Fruit fly (Drosophila melanogaster) whole organism, embryonic: ENCODE measurements around the gene CG46310.

Experiments
- Aef1 ChIP-seq: fragments of 200-800 bp; sonication (Bioruptor generic); IDR thresholded peaks from 3 replicates; pipeline ENCODE4 v1.3.6; 2022; ENCODE audit warnings: missing biosample characterization, missing genetic modification characterization
- C15 ChIP-seq: fragments of 200-800 bp; sonication (Bioruptor generic); IDR thresholded peaks from 3 replicates; pipeline ENCODE4 v1.3.6; 2022; ENCODE audit warnings: missing biosample characterization, missing genetic modification characterization
- CG10431 ChIP-seq: fragments of 200-800 bp; sonication (Bioruptor generic); optimal IDR thresholded peaks from 3 replicates; lab custom pipeline; 2018; ENCODE audit warnings: missing biosample characterization, mild to moderate bottlenecking, missing genetic modification characterization
- CG10654 ChIP-seq: fragments of 200-800 bp; sonication (Bioruptor generic); optimal IDR thresholded peaks from 2 replicates; lab custom pipeline; 2016; ENCODE audit warnings: missing biosample characterization, missing genetic modification characterization
- CG14050 ChIP-seq: fragments of 200-800 bp; sonication (Bioruptor generic); IDR thresholded peaks from 3 replicates; pipeline ENCODE4 v1.3.6; 2022; ENCODE audit warnings: missing biosample characterization, missing genetic modification characterization
- CG14710 ChIP-seq: fragments of 200-800 bp; sonication (Bioruptor generic); optimal IDR thresholded peaks from 3 replicates; lab custom pipeline; 2019; ENCODE audit warnings: missing biosample characterization, mild to moderate bottlenecking, missing genetic modification characterization, moderate library complexity
- CG15696 ChIP-seq: fragments of 200-800 bp; sonication (Bioruptor generic); optimal IDR thresholded peaks from 2 replicates; lab custom pipeline; 2019; ENCODE audit warnings: missing biosample characterization, mild to moderate bottlenecking, missing genetic modification characterization, moderate library complexity
- CG16813 ChIP-seq: fragments of 200-800 bp; sonication (Bioruptor generic); IDR thresholded peaks from 3 replicates; pipeline ENCODE4 v1.3.6; 2022; ENCODE audit warnings: missing biosample characterization, missing genetic modification characterization; ENCODE audit not compliant: partially characterized antibody
- CG16815 ChIP-seq: fragments of 200-800 bp; sonication (Bioruptor generic); optimal IDR thresholded peaks from 3 replicates; lab custom pipeline; 2017; ENCODE audit warnings: missing biosample characterization, mild to moderate bottlenecking, missing genetic modification characterization
- CG17328 ChIP-seq: fragments of 200-800 bp; sonication (Bioruptor generic); IDR thresholded peaks from 2 replicates; pipeline ENCODE4 v1.3.6; 2022; ENCODE audit warnings: missing biosample characterization, missing genetic modification characterization
- CG17385 ChIP-seq: fragments of 200-800 bp; sonication (Bioruptor generic); optimal IDR thresholded peaks from 3 replicates; lab custom pipeline; 2018; ENCODE audit warnings: missing biosample characterization, mild to moderate bottlenecking, missing genetic modification characterization
- CG2712 ChIP-seq: fragments of 200-800 bp; optimal IDR thresholded peaks from 3 replicates; lab custom pipeline; 2019; ENCODE audit warnings: missing biosample characterization, mild to moderate bottlenecking, missing genetic modification characterization, moderate library complexity
- CG32767 ChIP-seq: fragments of 200-800 bp; sonication (Bioruptor generic); IDR thresholded peaks from 2 replicates; pipeline ENCODE4 v1.3.6; 2022; ENCODE audit warnings: missing biosample characterization, missing genetic modification characterization
- CG3281 ChIP-seq: fragments of 200-800 bp; sonication (Bioruptor generic); optimal IDR thresholded peaks from 3 replicates; lab custom pipeline; 2017; ENCODE audit warnings: missing biosample characterization, mild to moderate bottlenecking, missing genetic modification characterization
- CG3995 ChIP-seq: fragments of 200-800 bp; sonication (Bioruptor generic); optimal IDR thresholded peaks from 3 replicates; lab custom pipeline; 2016; ENCODE audit warnings: missing biosample characterization, missing genetic modification characterization
- CG4820 ChIP-seq: fragments of 200-800 bp; sonication (Bioruptor generic); optimal IDR thresholded peaks from 3 replicates; lab custom pipeline; 2016; ENCODE audit warnings: missing biosample characterization, missing genetic modification characterization
- CG6683 ChIP-seq: fragments of 200-800 bp; sonication (Bioruptor generic); optimal IDR thresholded peaks from 2 replicates; lab custom pipeline; 2017; ENCODE audit warnings: missing biosample characterization, mild to moderate bottlenecking, missing genetic modification characterization, missing genetic modification reagents
- CG7271 ChIP-seq: fragments of 200-800 bp; sonication (Bioruptor generic); optimal IDR thresholded peaks from 2 replicates; lab custom pipeline; 2018; ENCODE audit warnings: missing biosample characterization, mild to moderate bottlenecking, missing genetic modification characterization, moderate library complexity
- CG7987 ChIP-seq: fragments of 200-800 bp; sonication (Bioruptor generic); optimal IDR thresholded peaks from 2 replicates; lab custom pipeline; 2018; ENCODE audit warnings: missing biosample characterization, mild to moderate bottlenecking, missing genetic modification characterization, moderate library complexity
- CG8089 ChIP-seq: fragments of 200-800 bp; sonication (Bioruptor generic); optimal IDR thresholded peaks from 3 replicates; lab custom pipeline; 2016; ENCODE audit warnings: missing biosample characterization, missing genetic modification characterization
- CG9609 ChIP-seq: fragments of 200-800 bp; sonication (Bioruptor generic); optimal IDR thresholded peaks from 3 replicates; lab custom pipeline; 2016; ENCODE audit warnings: missing biosample characterization, missing genetic modification characterization
- CoRest ChIP-seq: fragments of 200-800 bp; sonication (Bioruptor generic); optimal IDR thresholded peaks from 3 replicates; lab custom pipeline; 2018; ENCODE audit warnings: missing biosample characterization, mild to moderate bottlenecking, missing genetic modification characterization, moderate library complexity
- CrebB ChIP-seq: fragments of 200-800 bp; sonication (Bioruptor generic); optimal IDR thresholded peaks from 3 replicates; lab custom pipeline; 2018; ENCODE audit warnings: missing biosample characterization, mild to moderate bottlenecking, missing genetic modification characterization
- Deaf1 ChIP-seq: fragments of 200-800 bp; optimal IDR thresholded peaks from 3 replicates; lab custom pipeline; 2019; ENCODE audit warnings: missing biosample characterization, mild to moderate bottlenecking, missing genetic modification characterization, moderate library complexity
- Elba2 ChIP-seq: fragments of 200-800 bp; sonication (Bioruptor generic); optimal IDR thresholded peaks from 3 replicates; lab custom pipeline; 2016; ENCODE audit warnings: missing biosample characterization, missing genetic modification characterization
- H15 ChIP-seq: fragments of 200-800 bp; sonication (Bioruptor generic); IDR thresholded peaks from 3 replicates; pipeline ENCODE4 v1.3.6; 2022; ENCODE audit warnings: missing biosample characterization, missing genetic modification characterization
- HLH3B ChIP-seq: fragments of 200-800 bp; sonication (Bioruptor generic); IDR thresholded peaks from 2 replicates; pipeline ENCODE4 v1.3.6; 2022; ENCODE audit warnings: missing biosample characterization, missing genetic modification characterization
- HLH54F ChIP-seq: fragments of 200-800 bp; sonication (Bioruptor generic); optimal IDR thresholded peaks from 3 replicates; lab custom pipeline; 2016; ENCODE audit warnings: missing biosample characterization, missing genetic modification characterization
- Hey ChIP-seq: fragments of 200-800 bp; sonication (Bioruptor generic); optimal IDR thresholded peaks from 3 replicates; lab custom pipeline; 2018; ENCODE audit warnings: missing biosample characterization, mild to moderate bottlenecking, missing genetic modification characterization
- Hmr ChIP-seq: fragments of 200-800 bp; sonication (Bioruptor generic); optimal IDR thresholded peaks from 3 replicates; lab custom pipeline; 2017; ENCODE audit warnings: mild to moderate bottlenecking, missing biosample characterization, missing genetic modification reagents, missing genetic modification characterization
- Lim3 ChIP-seq: fragments of 200-800 bp; sonication (Bioruptor generic); IDR thresholded peaks from 2 replicates; pipeline ENCODE4 v1.3.6; 2022; ENCODE audit warnings: missing biosample characterization, missing genetic modification characterization
- PHDP ChIP-seq: fragments of 200-800 bp; sonication (Bioruptor generic); optimal IDR thresholded peaks from 3 replicates; lab custom pipeline; 2018; ENCODE audit warnings: missing biosample characterization, mild to moderate bottlenecking, missing genetic modification characterization, moderate library complexity
- Sox102F ChIP-seq: fragments of 200-800 bp; sonication (Bioruptor generic); optimal IDR thresholded peaks from 2 replicates; lab custom pipeline; 2018; ENCODE audit warnings: missing biosample characterization, mild to moderate bottlenecking, missing genetic modification characterization, moderate library complexity
- Ssrp ChIP-seq: fragments of 200-800 bp; sonication (Bioruptor generic); optimal IDR thresholded peaks from 2 replicates; lab custom pipeline; 2018; ENCODE audit warnings: missing biosample characterization, mild to moderate bottlenecking, missing genetic modification characterization, moderate library complexity
- disco-r ChIP-seq: fragments of 200-800 bp; sonication (Bioruptor generic); optimal IDR thresholded peaks from 2 replicates; lab custom pipeline; 2016; ENCODE audit warnings: missing biosample characterization, missing genetic modification characterization
- dmrt11E ChIP-seq: fragments of 200-800 bp; sonication (Bioruptor generic); optimal IDR thresholded peaks from 3 replicates; lab custom pipeline; 2018; ENCODE audit warnings: missing biosample characterization, mild to moderate bottlenecking, missing genetic modification characterization, moderate library complexity
- fd3F ChIP-seq: fragments of 200-800 bp; sonication (Bioruptor generic); optimal IDR thresholded peaks from 2 replicates; lab custom pipeline; 2018; ENCODE audit warnings: missing biosample characterization, mild to moderate bottlenecking, missing genetic modification characterization, moderate library complexity
- gcm ChIP-seq: fragments of 200-800 bp; sonication (Bioruptor generic); optimal IDR thresholded peaks from 2 replicates; lab custom pipeline; 2019; ENCODE audit warnings: missing biosample characterization, mild to moderate bottlenecking, missing genetic modification characterization, moderate library complexity
- hth ChIP-seq: fragments of >200 bp; optimal IDR thresholded peaks from 2 replicates; lab custom pipeline; 2017; ENCODE audit warnings: inconsistent platforms
- insv ChIP-seq, 2 experiments: fragments of 200-800 bp; sonication (Bioruptor generic); optimal IDR thresholded peaks; 3 replicates each; lab custom pipeline; 2016 to 2018; ENCODE audit warnings: missing biosample characterization in 2 of 2, missing genetic modification characterization in 2 of 2
- jigr1 ChIP-seq: fragments of 200-800 bp; sonication (Bioruptor generic); IDR thresholded peaks from 3 replicates; pipeline ENCODE4 v1.3.6; 2022; ENCODE audit warnings: missing biosample characterization, missing genetic modification characterization
- kah ChIP-seq: fragments of 200-800 bp; sonication (Bioruptor generic); optimal IDR thresholded peaks from 2 replicates; lab custom pipeline; 2018; ENCODE audit warnings: missing biosample characterization, mild to moderate bottlenecking, missing genetic modification characterization
- kni ChIP-seq: fragments of 200-800 bp; sonication (Bioruptor generic); optimal IDR thresholded peaks from 3 replicates; lab custom pipeline; 2017; ENCODE audit warnings: mild to moderate bottlenecking, missing biosample characterization, missing genetic modification reagents, missing genetic modification characterization
- odd ChIP-seq: fragments of 200-800 bp; sonication (Bioruptor generic); optimal IDR thresholded peaks from 2 replicates; lab custom pipeline; 2017; ENCODE audit warnings: missing biosample characterization, mild to moderate bottlenecking, missing genetic modification characterization
- pros ChIP-seq: fragments of 200-800 bp; sonication (Bioruptor generic); optimal IDR thresholded peaks from 3 replicates; lab custom pipeline; 2019; ENCODE audit warnings: missing biosample characterization, mild to moderate bottlenecking, missing genetic modification characterization, moderate library complexity
- pzg ChIP-seq: fragments of 200-800 bp; sonication (Bioruptor generic); optimal IDR thresholded peaks from 3 replicates; lab custom pipeline; 2018; ENCODE audit warnings: missing biosample characterization, mild to moderate bottlenecking, missing genetic modification characterization, moderate library complexity
- row ChIP-seq: fragments of 200-800 bp; sonication (Bioruptor generic); IDR thresholded peaks from 3 replicates; pipeline ENCODE4 v1.3.6; 2022; ENCODE audit warnings: missing biosample characterization, missing genetic modification characterization
- sens ChIP-seq: fragments of 200-800 bp; sonication (Bioruptor generic); peaks from one replicate; lab custom pipeline; 2016; ENCODE audit warnings: missing biosample characterization, missing genetic modification characterization
- so ChIP-seq: fragments of 200-800 bp; sonication (Bioruptor generic); IDR thresholded peaks from 3 replicates; pipeline ENCODE4 v1.3.6; 2022; ENCODE audit warnings: missing biosample characterization, missing genetic modification characterization
- tna ChIP-seq: fragments of 200-800 bp; sonication (Bioruptor generic); IDR thresholded peaks from 2 replicates; pipeline ENCODE4 v1.3.6; 2022; ENCODE audit warnings: missing biosample characterization, missing genetic modification characterization; ENCODE audit not compliant: partially characterized antibody
- vvl ChIP-seq: fragments of 200-800 bp; sonication (Bioruptor generic); IDR thresholded peaks from 2 replicates; pipeline ENCODE4 v1.3.6; 2022; ENCODE audit warnings: missing biosample characterization, missing genetic modification characterization

The CG46310 gene

DNA sequence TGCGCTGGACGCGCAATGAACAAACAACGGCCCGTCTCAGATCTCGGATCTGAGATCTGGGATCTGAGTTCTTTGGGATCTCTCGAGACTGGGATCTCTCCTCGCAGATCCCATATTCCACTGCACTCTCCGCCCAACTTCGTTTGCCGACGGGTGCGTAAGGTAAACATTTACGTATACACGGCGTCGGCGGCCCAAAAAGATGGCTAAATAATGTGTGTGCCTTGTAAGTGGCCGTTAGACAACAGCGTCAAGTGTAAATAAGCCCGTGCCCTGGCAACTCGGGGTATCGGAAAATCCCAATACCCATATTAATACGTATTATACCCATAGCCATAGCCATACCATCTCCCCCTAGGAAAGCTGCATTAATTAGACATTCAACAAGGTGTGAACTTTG is 39.0 kb upstream of the CG46310 start (continued):
- TF ChIP-seq CG14710 (tag; lab: Kevin White, UChicago) (no peak), fd3F (no peak), gcm (GFP tag; lab: Kevin White, UChicago) (no peak), CoRest (no peak), kni (GFP tag; lab: Kevin White, UChicago) (peak; percentile 83), CG14050 (GFP tag; lab: Robert Waterston, UW) (no peak), Deaf1 (tag; lab: Kevin White, UChicago) (no peak), CG4820 (GFP tag; lab: Kevin White, UChicago) (no peak), CG2712 (no peak), CG15696 (tag; lab: Kevin White, UChicago) (peak; percentile 60), CG10431 (GFP tag; lab: Kevin White, UChicago) (no peak), dmrt11E (tag; lab: Kevin White, UChicago) (peak; percentile 20), CG3281 (GFP tag; lab: Kevin White, UChicago) (no peak), jigr1 (no peak), CG16813 (no peak), odd (GFP tag; lab: Kevin White, UChicago) (peak; percentile 2), so (no peak), CG7987 (no peak), CG32767 (peak; percentile 32; the same call in 1 of the 2 replicates), CG17385 (GFP tag; lab: Kevin White, UChicago) (no peak), hth (lab: Kevin White, UChicago) (no peak), CG8089 (GFP tag; lab: Kevin White, UChicago) (no peak), HLH54F (GFP tag; lab: Kevin White, UChicago) (no peak), insv (GFP tag; optimal IDR thresholded peaks at IDR 0.05; lab: Kevin White, UChicago) (no peak), Elba2 (GFP tag; lab: Kevin White, UChicago) (no peak), Hmr (GFP tag; lab: Kevin White, UChicago) (no peak), HLH3B (0 out of 2 replicates have a peak, but pooled peaks have one; percentile 14), kah (no peak), sens (GFP tag; lab: Kevin White, UChicago) (peak; percentile 65), CrebB (tag; lab: Kevin White, UChicago) (no peak), C15 (GFP tag; lab: Robert Waterston, UW) (no peak), Sox102F (GFP tag; lab: Kevin White, UChicago) (no peak), row (GFP tag; lab: Robert Waterston, UW) (no peak), pros (peak; percentile 1), CG10654 (GFP tag; lab: Kevin White, UChicago) (no peak), CG17328 (GFP tag; lab: Robert Waterston, UW) (no peak), CG16815 (GFP tag; lab: Kevin White, UChicago) (no peak), vvl (peak; percentile 27; the same call in 1 of the 2 replicates), Lim3 (GFP tag; lab: Robert Waterston, UW) (no peak), CG6683 (GFP tag; lab: Kevin White, UChicago) (no peak), disco-r (GFP tag; lab: Kevin White, UChicago) (no peak), CG7271 (tag; lab: Kevin White, UChicago) (peak; percentile 13), Hey (tag; lab: Kevin White, UChicago) (no peak), Ssrp (tag; lab: Kevin White, UChicago) (no peak), PHDP (no peak), CG3995 (GFP tag; lab: Kevin White, UChicago) (no peak), tna (GFP tag; lab: Robert Waterston, UW) (no peak), Aef1 (GFP tag; lab: Robert Waterston, UW) (no peak), CG9609 (GFP tag; lab: Kevin White, UChicago) (no peak), H15 (no peak), pzg (GFP tag; lab: Kevin White, UChicago) (no peak)
